Worm (Caenorhabditis elegans): ENCODE results near the gene Y66D12A.24.
A peak's percentile ranks its signal among the peaks of the same experiment; 100 is the strongest.

Y66D12A.24 gene

ce11 chrIII:11523504-11524025 is 26.9 kb downstream of the Y66D12A.24 start, which contains the start of the genes Y66D12A.16 and such-1 (continued):
- TF ChIP-seq dpl-1 (GFP tag; optimal IDR thresholded peaks at IDR 0.05) (peak; percentile 48), nhr-120 (GFP tag; IDR thresholded peaks at IDR 0.05) (no peak), F23B12.7 (tag; optimal IDR thresholded peaks at IDR 0.05; ENCODE audit: insufficient read depth) (no peak), lir-1 (GFP tag; conservative IDR thresholded peaks at IDR 0.05) (no peak), rpc-1 (optimal IDR thresholded peaks at IDR 0.05) (no peak), rpc-1 (tag; optimal IDR thresholded peaks at IDR 0.05) (no peak), F57C9.4 (tag; optimal IDR thresholded peaks at IDR 0.05) (no peak), attf-5 (GFP tag; optimal IDR thresholded peaks at IDR 0.05) (no peak), sdz-38 (tag; optimal IDR thresholded peaks at IDR 0.05) (no peak), tbx-9 (tag; optimal IDR thresholded peaks at IDR 0.05; ENCODE audit: borderline replicate concordance) (no peak), gei-17 (GFP tag; optimal IDR thresholded peaks at IDR 0.05) (no peak), rcor-1 (GFP tag; IDR thresholded peaks at IDR 0.05) (no peak), F33H1.4 (GFP tag; IDR thresholded peaks at IDR 0.05) (peak; percentile 31), Y67H2A.10 (GFP tag; conservative IDR thresholded peaks at IDR 0.05) (no peak), hmg-20 (GFP tag; IDR thresholded peaks at IDR 0.05) (no peak), ekl-4 (GFP tag; IDR thresholded peaks at IDR 0.05) (no peak), unc-130 (GFP tag; optimal IDR thresholded peaks at IDR 0.05) (no peak), lin-40 (tag; optimal IDR thresholded peaks at IDR 0.05) (no peak), T07F8.4 (tag; optimal IDR thresholded peaks at IDR 0.05) (no peak), Y53G8AR.9 (GFP tag; conservative IDR thresholded peaks at IDR 0.05) (no peak), die-1 (tag; optimal IDR thresholded peaks at IDR 0.05) (no peak), tlf-1 (GFP tag; optimal IDR thresholded peaks at IDR 0.05) (no peak), lin-35 (GFP tag; optimal IDR thresholded peaks at IDR 0.05) (no peak), ztf-18 (tag; optimal IDR thresholded peaks at IDR 0.05) (no peak), let-607 (tag; optimal IDR thresholded peaks at IDR 0.05) (no peak), egl-44 (GFP tag; IDR thresholded peaks at IDR 0.05) (no peak), B0019.2 (GFP tag; conservative IDR thresholded peaks at IDR 0.05) (no peak), repo-1 (tag; optimal IDR thresholded peaks at IDR 0.05) (no peak), efl-1 (GFP tag; optimal IDR thresholded peaks at IDR 0.05) (peak; percentile 74), ztf-6 (GFP tag; IDR thresholded peaks at IDR 0.05) (no peak), madf-6 (GFP tag; IDR thresholded peaks at IDR 0.05) (peak; percentile 86), athp-1 (tag; optimal IDR thresholded peaks at IDR 0.05) (no peak), hlh-12 (tag; optimal IDR thresholded peaks at IDR 0.05) (no peak), dox-1 (GFP tag; IDR thresholded peaks at IDR 0.05) (no peak), ztf-28 (GFP tag; IDR thresholded peaks at IDR 0.05) (no peak), mel-28 (tag; optimal IDR thresholded peaks at IDR 0.05; ENCODE audit: borderline replicate concordance) (no peak)

ce11 chrIII:11524073-11524472 is 27.4 kb downstream of the Y66D12A.24 start:
- TF ChIP-seq madf-8 (GFP tag; conservative IDR thresholded peaks at IDR 0.05) (peak; percentile 83), rpc-1 (optimal IDR thresholded peaks at IDR 0.05) (no peak), rpc-1 (tag; optimal IDR thresholded peaks at IDR 0.05) (no peak), B0336.3 (GFP tag; IDR thresholded peaks at IDR 0.05) (0 out of 2 replicates have a peak, but pooled peaks have one; percentile 45), madf-6 (GFP tag; IDR thresholded peaks at IDR 0.05) (peak; percentile 96), Y95B8A.8 (GFP tag; IDR thresholded peaks at IDR 0.05) (0 out of 2 replicates have a peak, but pooled peaks have one; percentile 41), ekl-4 (GFP tag; IDR thresholded peaks at IDR 0.05) (no peak), dox-1 (GFP tag; IDR thresholded peaks at IDR 0.05) (peak; percentile 42; the same call in 1 of the 2 replicates), tbp1 (GFP tag; optimal IDR thresholded peaks at IDR 0.05) (peak; percentile 17), lin-54 (GFP tag; optimal IDR thresholded peaks at IDR 0.05) (peak; percentile 85), F49E8.2 (tag; optimal IDR thresholded peaks at IDR 0.05; ENCODE audit: insufficient read depth) (peak; percentile 74), let-607 (tag; optimal IDR thresholded peaks at IDR 0.05) (no peak), xnd-1 (tag; optimal IDR thresholded peaks at IDR 0.05) (peak; percentile 83), rcor-1 (GFP tag; IDR thresholded peaks at IDR 0.05) (0 out of 2 replicates have a peak, but pooled peaks have one; percentile 21), ceh-100 (GFP tag; IDR thresholded peaks at IDR 0.05) (peak; percentile 52; the same call in 1 of the 2 replicates), F37B4.10 (GFP tag; IDR thresholded peaks at IDR 0.05) (no peak), tlf-1 (GFP tag; optimal IDR thresholded peaks at IDR 0.05) (peak; percentile 31), D2030.7 (GFP tag; IDR thresholded peaks at IDR 0.05) (peak; percentile 84), lsl-1 (GFP tag; optimal IDR thresholded peaks at IDR 0.05) (peak; percentile 96), ceh-91 (GFP tag; IDR thresholded peaks at IDR 0.05) (peak; percentile 60; the same call in 1 of the 2 replicates)

Measured in whole organism, young adult.